Worm (Caenorhabditis elegans): ENCODE data around the gene flp-17.

DNA sequence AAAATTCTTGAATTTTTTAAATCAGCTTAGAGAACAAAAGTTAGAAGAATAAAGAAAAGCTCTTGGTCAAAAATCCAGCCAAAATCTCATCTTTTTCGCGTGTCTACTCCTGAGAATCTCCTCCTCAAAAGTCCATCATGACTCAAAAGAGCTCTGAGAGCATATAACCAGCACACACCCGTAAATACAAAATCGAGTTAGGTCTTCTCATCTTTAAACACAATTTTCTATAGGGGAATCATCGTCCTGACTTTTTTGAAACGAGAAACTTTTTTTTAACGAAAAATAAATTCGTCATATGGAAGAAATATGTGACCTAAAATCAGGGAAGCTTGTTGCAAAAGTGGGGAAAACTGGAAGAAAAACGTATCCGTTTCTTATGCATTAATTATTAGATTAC lies 41.8 kb upstream of the flp-17 start:
- TF ChIP-seq dao-5 (tag; optimal IDR thresholded peaks at IDR 0.05), result no peak
- TF ChIP-seq W03F9.2 (tag; optimal IDR thresholded peaks at IDR 0.05), result no peak

All from whole organism, L4/young adult.